Fruit fly (Drosophila melanogaster) whole organism, embryonic: ENCODE measurements around the gene CG7231.
A peak's percentile ranks its signal among the peaks of the same experiment; 100 is the strongest.

Source experiments
- Atf-2 ChIP-seq: fragments of 200-800 bp; sonication (Bioruptor generic); optimal IDR thresholded peaks from 2 replicates; lab custom pipeline; 2016; ENCODE audit warnings: missing biosample characterization, missing genetic modification characterization
- Atf6 ChIP-seq: fragments of 200-800 bp; sonication (Bioruptor generic); IDR thresholded peaks from 2 replicates; pipeline ENCODE4 v1.3.6; 2022; ENCODE audit warnings: missing biosample characterization, missing genetic modification characterization
- BEAF-32 ChIP-seq: fragments of 200-800 bp; sonication (Bioruptor generic); optimal IDR thresholded peaks from 3 replicates; lab custom pipeline; 2017; ENCODE audit warnings: missing biosample characterization, missing genetic modification characterization, mild to moderate bottlenecking, moderate library complexity, missing genetic modification reagents
- CG11504 ChIP-seq: fragments of 200-800 bp; sonication (Bioruptor generic); optimal IDR thresholded peaks from 3 replicates; lab custom pipeline; 2019; ENCODE audit warnings: missing biosample characterization, mild to moderate bottlenecking, missing genetic modification characterization, moderate library complexity
- CG12236 ChIP-seq: fragments of 200-800 bp; sonication (Bioruptor generic); optimal IDR thresholded peaks from 2 replicates; lab custom pipeline; 2016; ENCODE audit warnings: missing biosample characterization, missing genetic modification characterization
- CG13296 ChIP-seq: fragments of 200-800 bp; sonication (Bioruptor generic); optimal IDR thresholded peaks from 3 replicates; lab custom pipeline; 2018; ENCODE audit warnings: missing biosample characterization, mild to moderate bottlenecking, missing genetic modification characterization
- CG14860 ChIP-seq: fragments of 200-800 bp; sonication (Bioruptor generic); IDR thresholded peaks from 3 replicates; pipeline ENCODE4 v1.3.6; 2022; ENCODE audit warnings: missing biosample characterization, missing genetic modification characterization; ENCODE audit not compliant: partially characterized antibody
- CG1647 ChIP-seq: fragments of 200-800 bp; sonication (Bioruptor generic); optimal IDR thresholded peaks from 3 replicates; lab custom pipeline; 2016; ENCODE audit warnings: missing biosample characterization, missing genetic modification characterization
- CG17361 ChIP-seq: fragments of 200-800 bp; sonication (Bioruptor generic); IDR thresholded peaks from 3 replicates; pipeline ENCODE4 v1.3.6; 2022; ENCODE audit warnings: missing biosample characterization, missing genetic modification characterization
- CG17612 ChIP-seq: fragments of 200-800 bp; sonication (Bioruptor generic); IDR thresholded peaks from 2 replicates; pipeline ENCODE4 v1.3.6; 2022; ENCODE audit warnings: missing biosample characterization, missing genetic modification characterization
- CG18619 ChIP-seq: fragments of 200-800 bp; sonication (Bioruptor generic); optimal IDR thresholded peaks from 3 replicates; lab custom pipeline; 2017; ENCODE audit warnings: missing biosample characterization, mild to moderate bottlenecking, missing genetic modification characterization
- CG33213 ChIP-seq: fragments of 200-800 bp; sonication (Bioruptor generic); optimal IDR thresholded peaks from 3 replicates; lab custom pipeline; 2016; ENCODE audit warnings: missing biosample characterization, missing genetic modification characterization
- CG34376 ChIP-seq: fragments of 200-800 bp; sonication (Bioruptor generic); optimal IDR thresholded peaks from 2 replicates; lab custom pipeline; 2018; ENCODE audit warnings: missing biosample characterization, mild to moderate bottlenecking, missing genetic modification characterization
- CG3995 ChIP-seq: fragments of 200-800 bp; sonication (Bioruptor generic); optimal IDR thresholded peaks from 3 replicates; lab custom pipeline; 2016; ENCODE audit warnings: missing biosample characterization, missing genetic modification characterization
- CG4617 ChIP-seq: fragments of 200-800 bp; sonication (Bioruptor generic); optimal IDR thresholded peaks from 3 replicates; lab custom pipeline; 2016; ENCODE audit warnings: missing biosample characterization, missing genetic modification characterization, borderline replicate concordance
- CG7745 ChIP-seq: fragments of 200-800 bp; sonication (Bioruptor generic); optimal IDR thresholded peaks from 2 replicates; lab custom pipeline; 2018; ENCODE audit warnings: missing biosample characterization, mild to moderate bottlenecking, missing genetic modification characterization, moderate library complexity
- CG8290 ChIP-seq, 3 experiments: fragments of 200-800 bp; sonication (Bioruptor generic); optimal IDR thresholded peaks; 2 replicates each; lab custom pipeline; 2016 to 2019; ENCODE audit warnings: missing biosample characterization in 3 of 3, missing genetic modification characterization in 3 of 3, mild to moderate bottlenecking in 2 of 3, moderate library complexity in 1 of 3
- CG9932 ChIP-seq: fragments of 200-800 bp; sonication (Bioruptor generic); IDR thresholded peaks from 2 replicates; pipeline ENCODE4 v1.3.6; 2022; ENCODE audit warnings: missing biosample characterization, missing genetic modification characterization
- Dad ChIP-seq: fragments of 200-800 bp; sonication (Bioruptor generic); optimal IDR thresholded peaks from 3 replicates; lab custom pipeline; 2016; ENCODE audit warnings: missing biosample characterization, missing genetic modification characterization
- Deaf1 ChIP-seq: fragments of 200-800 bp; optimal IDR thresholded peaks from 3 replicates; lab custom pipeline; 2019; ENCODE audit warnings: missing biosample characterization, mild to moderate bottlenecking, missing genetic modification characterization, moderate library complexity
- Doc2 ChIP-seq: fragments of 200-800 bp; sonication (Bioruptor generic); IDR thresholded peaks from 2 replicates; pipeline ENCODE4 v1.3.6; 2022; ENCODE audit warnings: missing biosample characterization, missing genetic modification characterization
- Doc3 ChIP-seq: fragments of 200-800 bp; sonication (Bioruptor generic); IDR thresholded peaks from 3 replicates; pipeline ENCODE4 v1.3.6; 2022; ENCODE audit warnings: missing biosample characterization, missing genetic modification characterization; ENCODE audit not compliant: partially characterized antibody
- Dp ChIP-seq: fragments of 200-800 bp; sonication (Bioruptor generic); optimal IDR thresholded peaks from 2 replicates; lab custom pipeline; 2018; ENCODE audit warnings: missing biosample characterization, mild to moderate bottlenecking, missing genetic modification characterization, moderate library complexity
- Fer1 ChIP-seq: fragments of 200-800 bp; sonication (Bioruptor generic); optimal IDR thresholded peaks from 2 replicates; lab custom pipeline; 2017; ENCODE audit warnings: missing biosample characterization, mild to moderate bottlenecking, missing genetic modification characterization
- Hand ChIP-seq: fragments of 200-800 bp; sonication (Bioruptor generic); optimal IDR thresholded peaks from 2 replicates; lab custom pipeline; 2017; ENCODE audit warnings: mild to moderate bottlenecking, missing biosample characterization, missing genetic modification reagents, missing genetic modification characterization
- Lpt ChIP-seq: fragments of >200 bp; optimal IDR thresholded peaks from 2 replicates; lab custom pipeline; 2018; ENCODE audit warnings: missing biosample characterization, missing genetic modification characterization
- NK7.1 ChIP-seq: fragments of 200-800 bp; sonication (Bioruptor generic); optimal IDR thresholded peaks from 3 replicates; lab custom pipeline; 2016; ENCODE audit warnings: missing biosample characterization, missing genetic modification characterization
- Oli ChIP-seq: fragments of 200-800 bp; sonication (Bioruptor generic); optimal IDR thresholded peaks from 2 replicates; lab custom pipeline; 2018; ENCODE audit warnings: missing biosample characterization, mild to moderate bottlenecking, missing genetic modification characterization, moderate library complexity
- Tbp ChIP-seq: fragments of >200 bp; optimal IDR thresholded peaks from 2 replicates; lab custom pipeline; 2018; ENCODE audit warnings: missing biosample characterization, missing genetic modification characterization
- ap ChIP-seq: fragments of 200-800 bp; sonication (Bioruptor generic); IDR thresholded peaks from 2 replicates; pipeline ENCODE4 v1.3.6; 2022; ENCODE audit warnings: missing biosample characterization, missing genetic modification characterization
- ase ChIP-seq: fragments of 200-800 bp; sonication (Bioruptor generic); IDR thresholded peaks from 3 replicates; pipeline ENCODE4 v1.3.6; 2022; ENCODE audit warnings: missing biosample characterization, missing genetic modification characterization
- bowl ChIP-seq: fragments of 200-800 bp; sonication (Bioruptor generic); IDR thresholded peaks from 2 replicates; pipeline ENCODE4 v1.3.6; 2022; ENCODE audit warnings: missing biosample characterization, missing genetic modification characterization
- ci ChIP-seq: fragments of 200-800 bp; sonication (Bioruptor generic); IDR thresholded peaks from 3 replicates; pipeline ENCODE4 v1.3.6; 2022; ENCODE audit warnings: missing biosample characterization, missing genetic modification characterization
- danr ChIP-seq: fragments of 200-800 bp; sonication (Bioruptor generic); IDR thresholded peaks from 2 replicates; pipeline ENCODE4 v1.3.6; 2022; ENCODE audit warnings: missing biosample characterization, missing genetic modification characterization
- dmrt11E ChIP-seq: fragments of 200-800 bp; sonication (Bioruptor generic); optimal IDR thresholded peaks from 3 replicates; lab custom pipeline; 2018; ENCODE audit warnings: missing biosample characterization, mild to moderate bottlenecking, missing genetic modification characterization, moderate library complexity
- gcm ChIP-seq: fragments of 200-800 bp; sonication (Bioruptor generic); optimal IDR thresholded peaks from 2 replicates; lab custom pipeline; 2019; ENCODE audit warnings: missing biosample characterization, mild to moderate bottlenecking, missing genetic modification characterization, moderate library complexity
- inv ChIP-seq: fragments of 200-800 bp; sonication (Bioruptor generic); IDR thresholded peaks from 2 replicates; pipeline ENCODE4 v1.3.6; 2022; ENCODE audit warnings: missing biosample characterization, missing genetic modification characterization; ENCODE audit not compliant: partially characterized antibody
- ken ChIP-seq: fragments of 200-800 bp; sonication (Bioruptor generic); IDR thresholded peaks from 3 replicates; pipeline ENCODE4 v1.3.6; 2022; ENCODE audit warnings: missing biosample characterization, missing genetic modification characterization
- lab ChIP-seq: fragments of 200-800 bp; sonication (Bioruptor generic); optimal IDR thresholded peaks from 3 replicates; lab custom pipeline; 2017; ENCODE audit warnings: missing biosample characterization, missing genetic modification characterization, mild to moderate bottlenecking, moderate library complexity, missing genetic modification reagents
- lov ChIP-seq, 2 experiments: fragments of 200-800 bp in 1 of 2; fragments of >200 bp in 1 of 2; sonication (Bioruptor generic) in 1 of 2; IDR thresholded peaks in 1 of 2; optimal IDR thresholded peaks in 1 of 2; 2 replicates in 1 of 2; 3 replicates in 1 of 2; pipeline versions ENCODE4 v1.3.6 to Lab custom; 2017 to 2022; ENCODE audit warnings: missing biosample characterization in 1 of 2, missing genetic modification characterization in 1 of 2
- prd ChIP-seq, 3 experiments: fragments of >200 bp in 2 of 3; fragments of 200-800 bp in 1 of 3; sonication (Bioruptor generic) in 1 of 3; optimal IDR thresholded peaks in 2 of 3; IDR thresholded peaks in 1 of 3; 2 replicates in 2 of 3; 3 replicates in 1 of 3; pipeline versions ENCODE4 v1.3.6 to Lab custom; 2017 to 2022; ENCODE audit warnings: missing biosample characterization in 1 of 3, missing genetic modification characterization in 1 of 3
- psq ChIP-seq: fragments of 200-800 bp; sonication (Bioruptor generic); optimal IDR thresholded peaks from 2 replicates; lab custom pipeline; 2017; ENCODE audit warnings: missing biosample characterization, missing genetic modification characterization
- sc ChIP-seq, 3 experiments: fragments of >200 bp in 2 of 3; fragments of 200-800 bp in 1 of 3; sonication (Bioruptor generic) in 1 of 3; optimal IDR thresholded peaks; 2 replicates in 2 of 3; 3 replicates in 1 of 3; lab custom pipeline; 2017; ENCODE audit warnings: mild to moderate bottlenecking in 1 of 3, missing biosample characterization in 1 of 3, missing genetic modification characterization in 1 of 3, missing genetic modification reagents in 1 of 3
- sens-2 ChIP-seq: fragments of 200-800 bp; sonication (Bioruptor generic); IDR thresholded peaks from 2 replicates; pipeline ENCODE4 v1.3.6; 2022; ENCODE audit warnings: missing biosample characterization, missing genetic modification characterization
- shn ChIP-seq: fragments of 200-800 bp; sonication (Bioruptor generic); optimal IDR thresholded peaks from 3 replicates; lab custom pipeline; 2016; ENCODE audit warnings: missing biosample characterization, missing genetic modification characterization
- tll ChIP-seq, 2 experiments: fragments of 200-800 bp in 1 of 2; fragments of >200 bp in 1 of 2; sonication (Bioruptor generic) in 1 of 2; optimal IDR thresholded peaks; 2 replicates each; lab custom pipeline; 2017 to 2019; ENCODE audit warnings: missing biosample characterization in 2 of 2, missing genetic modification characterization in 2 of 2, mild to moderate bottlenecking in 1 of 2, moderate library complexity in 1 of 2

Gene CG7231

DNA sequence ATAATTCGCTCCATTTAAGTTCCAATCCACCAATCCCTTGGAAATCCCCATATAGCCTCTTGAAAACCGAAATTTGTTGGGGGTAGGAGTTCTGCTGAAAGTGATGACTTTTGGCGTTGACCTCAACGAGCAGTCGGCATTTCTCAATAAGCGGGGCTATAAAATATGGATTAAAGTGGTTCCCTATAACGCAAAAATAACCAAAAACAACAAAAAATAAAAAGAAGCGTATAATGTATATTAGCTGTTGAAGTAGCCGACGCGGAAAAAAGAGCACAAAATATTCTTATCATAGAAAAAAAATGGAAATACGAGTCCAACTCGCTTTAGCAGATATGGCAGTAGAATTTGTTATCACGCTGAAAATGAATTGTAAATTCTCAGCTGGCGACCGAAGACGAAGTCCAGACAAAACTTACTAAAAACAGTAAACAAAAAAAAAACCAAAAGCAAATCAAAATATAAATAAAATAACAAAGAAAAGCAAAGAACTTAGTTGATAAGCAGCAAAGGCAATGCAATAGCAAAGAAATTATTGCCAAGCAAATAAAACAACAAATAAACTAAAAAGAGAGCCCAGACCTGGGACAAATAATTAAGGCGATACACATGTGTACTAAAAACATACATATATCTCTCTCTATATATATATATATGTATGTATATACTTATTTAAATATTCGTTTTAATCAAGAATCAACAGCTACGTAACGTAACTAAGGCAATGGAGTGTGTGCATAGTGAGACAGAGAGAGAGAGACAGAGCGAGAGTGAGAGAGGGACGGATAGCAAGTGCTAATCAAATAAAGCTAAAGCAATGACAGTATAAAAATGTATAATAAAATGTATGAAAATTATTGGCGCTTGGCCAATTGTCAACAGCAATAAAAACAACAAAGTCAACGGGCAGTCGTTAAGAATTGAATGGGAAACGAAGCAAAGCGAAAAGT lies 22.9 kb upstream of the CG7231 start (continued):
- TF ChIP-seq CG7745, result no peak
- peak; percentile 4 for TF ChIP-seq CG11504 (tag; lab: Kevin White, UChicago)
- no peak for TF ChIP-seq NK7.1 (GFP tag; lab: Kevin White, UChicago)
- TF ChIP-seq lab (GFP tag; lab: Kevin White, UChicago), result peak; percentile 89
- TF ChIP-seq Doc3 (GFP tag; lab: Robert Waterston, UW), result no peak
- TF ChIP-seq shn (GFP tag; lab: Kevin White, UChicago), result no peak
- no peak for TF ChIP-seq bowl (GFP tag; lab: Robert Waterston, UW)
- TF ChIP-seq ci (GFP tag; lab: Robert Waterston, UW), result 0 out of 3 replicates have a peak, but pooled peaks have one; percentile 21
- no peak for TF ChIP-seq Deaf1 (tag; lab: Kevin White, UChicago)
- no peak for TF ChIP-seq ase (GFP tag; lab: Robert Waterston, UW)
- TF ChIP-seq CG13296 (GFP tag; lab: Kevin White, UChicago), result peak; percentile 68
- peak; percentile 55 for TF ChIP-seq Atf6 (GFP tag; lab: Robert Waterston, UW)
- no peak for TF ChIP-seq CG9932 (GFP tag; lab: Robert Waterston, UW)
- TF ChIP-seq gcm, result no peak
- no peak for TF ChIP-seq inv (GFP tag; lab: Robert Waterston, UW)
- no peak for TF ChIP-seq Dad
- TF ChIP-seq ken (GFP tag; lab: Robert Waterston, UW), result no peak
- TF ChIP-seq CG33213, result no peak
- peak; percentile 38; the same call in 2 of the 3 replicates for TF ChIP-seq CG17361 (GFP tag; lab: Robert Waterston, UW)
- TF ChIP-seq tll (GFP tag; optimal IDR thresholded peaks at IDR 0.05; lab: Kevin White, UChicago), result no peak
- TF ChIP-seq Hand (GFP tag; lab: Kevin White, UChicago), result no peak
- TF ChIP-seq Dp, result no peak
- TF ChIP-seq Fer1 (GFP tag; lab: Kevin White, UChicago), result peak; percentile 80
- no peak for TF ChIP-seq CG14860 (GFP tag; lab: Robert Waterston, UW)
- TF ChIP-seq lov (optimal IDR thresholded peaks at IDR 0.05; lab: Kevin White, UChicago), result no peak
- 0 out of 3 replicates have a peak, but pooled peaks have one; percentile 29 for TF ChIP-seq lov (GFP tag; IDR thresholded peaks at IDR 0.05; lab: Robert Waterston, UW)
- TF ChIP-seq CG34376 (GFP tag; lab: Kevin White, UChicago), result peak; percentile 42
- no peak for TF ChIP-seq Atf-2 (GFP tag; lab: Kevin White, UChicago)
- no peak; the same call in 1 of the 2 replicates for TF ChIP-seq danr (GFP tag; lab: Robert Waterston, UW)
- TF ChIP-seq dmrt11E (tag; lab: Kevin White, UChicago), result no peak
- TF ChIP-seq sc (optimal IDR thresholded peaks at IDR 0.05; lab: Kevin White, UChicago), result no peak
- no peak for TF ChIP-seq sc (GFP tag; optimal IDR thresholded peaks at IDR 0.05; lab: Kevin White, UChicago)
- TF ChIP-seq CG17612, result no peak
- TF ChIP-seq CG1647, result peak; percentile 3
- TF ChIP-seq prd (optimal IDR thresholded peaks at IDR 0.05; lab: Kevin White, UChicago), result no peak
- TF ChIP-seq prd (GFP tag; IDR thresholded peaks at IDR 0.05; lab: Robert Waterston, UW), result no peak
- TF ChIP-seq CG8290 (GFP tag; optimal IDR thresholded peaks at IDR 0.05; lab: Kevin White, UChicago), result no peak
- peak in 1 of 2 experiments; percentile 46 for TF ChIP-seq CG8290 (tag; optimal IDR thresholded peaks at IDR 0.05; lab: Kevin White, UChicago)
- TF ChIP-seq psq (GFP tag; lab: Kevin White, UChicago), result no peak
- TF ChIP-seq Doc2, result no peak
- no peak for TF ChIP-seq CG4617 (GFP tag; lab: Kevin White, UChicago)
- no peak for TF ChIP-seq BEAF-32 (GFP tag; lab: Kevin White, UChicago)
- no peak for TF ChIP-seq ap
- no peak for TF ChIP-seq Lpt (GFP tag; lab: Kevin White, UChicago)
- TF ChIP-seq Oli (tag; lab: Kevin White, UChicago), result no peak
- TF ChIP-seq sens-2, result no peak
- no peak for TF ChIP-seq CG3995 (GFP tag; lab: Kevin White, UChicago)
- TF ChIP-seq Tbp (GFP tag; lab: Kevin White, UChicago), result no peak
- no peak for TF ChIP-seq CG12236 (GFP tag; lab: Kevin White, UChicago)
- TF ChIP-seq CG18619 (GFP tag; lab: Kevin White, UChicago), result peak; percentile 37
